Worm (Caenorhabditis elegans): Measurements from ENCODE around the gene W09G12.7.

- TF ChIP-seq ets-7 (tag; optimal IDR thresholded peaks at IDR 0.05), result no peak
- TF ChIP-seq B0310.2 (tag; optimal IDR thresholded peaks at IDR 0.05), result no peak
- no peak for TF ChIP-seq aly-1 (tag; optimal IDR thresholded peaks at IDR 0.05)
- TF ChIP-seq tbx-37 (GFP tag; conservative IDR thresholded peaks at IDR 0.05), result no peak
Observed at ce11 chrIV:1199501-1199900, 29.4 kb upstream of the W09G12.7 start.
